Worm (Caenorhabditis elegans) whole organism, L2 larva: Measurements from ENCODE around the gene Y94H6A.5.
A peak's percentile ranks its signal among the peaks of the same experiment; 100 is the strongest.

Experiments
- F13H6.1 ChIP-seq: sonication (generic microtip); optimal IDR thresholded peaks from 2 replicates; lab custom pipeline; 2016; ENCODE audit warnings: missing genetic modification characterization, missing compliant biosample characterization
- R02D3.7 ChIP-seq: fragments of 150-350 bp; optimal IDR thresholded peaks from 2 replicates; lab custom pipeline; 2014; ENCODE audit warnings: missing biosample characterization, missing genetic modification characterization
- Y55F3AM.14 ChIP-seq: fragments of 200-800 bp; sonication (Bioruptor generic); optimal IDR thresholded peaks from 2 replicates; lab custom pipeline; 2018; ENCODE audit warnings: mild to moderate bottlenecking, missing genetic modification characterization, missing compliant biosample characterization
- ZK546.5 ChIP-seq: sonication (generic microtip); optimal IDR thresholded peaks from 2 replicates; lab custom pipeline; 2017; ENCODE audit warnings: missing biosample characterization, missing genetic modification characterization
- alr-1 ChIP-seq: fragments of 150-350 bp; optimal IDR thresholded peaks from 2 replicates; lab custom pipeline; 2014; ENCODE audit warnings: missing biosample characterization, missing genetic modification characterization
- ama-1 ChIP-seq: fragments of 150-350 bp; optimal IDR thresholded peaks from 2 replicates; lab custom pipeline; 2018; ENCODE audit warnings: inconsistent platforms
- blmp-1 ChIP-seq: sonication (generic microtip); optimal IDR thresholded peaks from 2 replicates; lab custom pipeline; 2017; ENCODE audit warnings: missing genetic modification characterization, mild to moderate bottlenecking, missing compliant biosample characterization, antibody characterized with exemption, moderate library complexity; ENCODE audit not compliant: insufficient read depth
- ceh-16 ChIP-seq: fragments of 150-350 bp; optimal IDR thresholded peaks from 2 replicates; lab custom pipeline; 2014; ENCODE audit warnings: missing biosample characterization, missing genetic modification characterization
- ceh-82 ChIP-seq: fragments of 150-350 bp; optimal IDR thresholded peaks from 2 replicates; lab custom pipeline; 2014; ENCODE audit warnings: missing biosample characterization, missing genetic modification characterization
- crh-2 ChIP-seq: sonication (generic microtip); optimal IDR thresholded peaks from 2 replicates; lab custom pipeline; 2017; ENCODE audit warnings: missing biosample characterization, missing genetic modification characterization
- dmd-4 ChIP-seq: sonication (generic microtip); optimal IDR thresholded peaks from 2 replicates; lab custom pipeline; 2017; ENCODE audit warnings: missing biosample characterization, missing genetic modification characterization
- egl-27 ChIP-seq: sonication (generic microtip); optimal IDR thresholded peaks from 3 replicates; lab custom pipeline; 2017; ENCODE audit warnings: missing biosample characterization, missing genetic modification reagents, missing genetic modification characterization
- elt-1 ChIP-seq: fragments of 150-350 bp; optimal IDR thresholded peaks from 2 replicates; lab custom pipeline; 2014; ENCODE audit warnings: missing biosample characterization, missing genetic modification characterization
- elt-3 ChIP-seq: sonication (generic microtip); optimal IDR thresholded peaks from 2 replicates; lab custom pipeline; 2017; ENCODE audit warnings: missing biosample characterization, missing genetic modification characterization
- gmeb-1 ChIP-seq: fragments of 150-350 bp; optimal IDR thresholded peaks from 2 replicates; lab custom pipeline; 2014; ENCODE audit warnings: missing biosample characterization, missing genetic modification characterization
- lin-13 ChIP-seq: fragments of 150-350 bp; optimal IDR thresholded peaks from 2 replicates; lab custom pipeline; 2014; ENCODE audit warnings: missing biosample characterization, missing genetic modification reagents, missing genetic modification characterization
- lsy-2 ChIP-seq, 2 experiments: fragments of 150-350 bp in 1 of 2; sonication (generic microtip) in 1 of 2; optimal IDR thresholded peaks; 2 replicates each; lab custom pipeline; 2014 to 2017; ENCODE audit warnings: missing biosample characterization in 2 of 2, missing genetic modification characterization in 2 of 2
- mab-5 ChIP-seq: fragments of 150-350 bp; optimal IDR thresholded peaks from 2 replicates; lab custom pipeline; 2014; ENCODE audit warnings: missing biosample characterization, missing genetic modification characterization
- mbf-1 ChIP-seq: sonication (generic microtip); optimal IDR thresholded peaks from 2 replicates; lab custom pipeline; 2017; ENCODE audit warnings: missing biosample characterization, missing genetic modification characterization
- nhr-10 ChIP-seq: sonication (generic microtip); optimal IDR thresholded peaks from 2 replicates; lab custom pipeline; 2017; ENCODE audit warnings: missing biosample characterization, missing genetic modification characterization
- nhr-11 ChIP-seq: fragments of 150-350 bp; optimal IDR thresholded peaks from 2 replicates; lab custom pipeline; 2014; ENCODE audit warnings: missing biosample characterization, missing genetic modification characterization
- nhr-129 ChIP-seq: fragments of 150-350 bp; optimal IDR thresholded peaks from 2 replicates; lab custom pipeline; 2014; ENCODE audit warnings: missing biosample characterization, missing genetic modification characterization
- nhr-21 ChIP-seq: fragments of 150-350 bp; optimal IDR thresholded peaks from 2 replicates; lab custom pipeline; 2014; ENCODE audit warnings: missing biosample characterization, missing genetic modification characterization
- nhr-23 ChIP-seq: fragments of 150-350 bp; optimal IDR thresholded peaks from 2 replicates; lab custom pipeline; 2014; ENCODE audit warnings: missing biosample characterization, missing genetic modification reagents, missing genetic modification characterization
- nhr-25 ChIP-seq: fragments of 150-350 bp; sonication (generic microtip); optimal IDR thresholded peaks from 3 replicates; lab custom pipeline; 2014; ENCODE audit warnings: missing biosample characterization, missing genetic modification characterization
- nhr-6 ChIP-seq: fragments of 150-350 bp; optimal IDR thresholded peaks from 2 replicates; lab custom pipeline; 2014; ENCODE audit warnings: missing biosample characterization, missing genetic modification characterization
- nhr-77 ChIP-seq: fragments of 150-350 bp; optimal IDR thresholded peaks from 2 replicates; lab custom pipeline; 2014; ENCODE audit warnings: missing biosample characterization, missing genetic modification characterization
- peb-1 ChIP-seq: fragments of 150-350 bp; optimal IDR thresholded peaks from 2 replicates; lab custom pipeline; 2014; ENCODE audit warnings: missing biosample characterization, missing genetic modification characterization
- sem-4 ChIP-seq: fragments of 150-350 bp; optimal IDR thresholded peaks from 2 replicates; lab custom pipeline; 2014; ENCODE audit warnings: missing biosample characterization, missing genetic modification reagents, missing genetic modification characterization
- skn-1 ChIP-seq: sonication (generic microtip); optimal IDR thresholded peaks from 2 replicates; lab custom pipeline; 2017; ENCODE audit warnings: missing biosample characterization, missing genetic modification characterization
- sma-3 ChIP-seq: sonication (generic microtip); optimal IDR thresholded peaks from 2 replicates; lab custom pipeline; 2016; ENCODE audit warnings: missing genetic modification reagents, missing genetic modification characterization, missing compliant biosample characterization
- sma-9 ChIP-seq, 2 experiments: fragments of 150-350 bp in 1 of 2; sonication (generic microtip) in 1 of 2; optimal IDR thresholded peaks; 2 replicates each; lab custom pipeline; 2014 to 2016; ENCODE audit warnings: missing genetic modification characterization in 2 of 2, mild to moderate bottlenecking in 1 of 2, missing biosample characterization in 1 of 2, missing compliant biosample characterization in 1 of 2, missing genetic modification reagents in 1 of 2, moderate library complexity in 1 of 2
- snpc-4 ChIP-seq: fragments of 150-350 bp; optimal IDR thresholded peaks from 2 replicates; lab custom pipeline; 2014; ENCODE audit warnings: missing biosample characterization, missing genetic modification characterization
- unc-39 ChIP-seq: fragments of 150-350 bp; optimal IDR thresholded peaks from 2 replicates; lab custom pipeline; 2014; ENCODE audit warnings: missing biosample characterization, missing genetic modification characterization
- unc-55 ChIP-seq: fragments of 150-350 bp; sonication (generic microtip); optimal IDR thresholded peaks from 3 replicates; lab custom pipeline; 2014; ENCODE audit warnings: missing biosample characterization, missing genetic modification reagents, missing genetic modification characterization
- unc-62 ChIP-seq: fragments of 150-350 bp; optimal IDR thresholded peaks from 2 replicates; lab custom pipeline; 2014; ENCODE audit warnings: missing biosample characterization, missing genetic modification reagents, missing genetic modification characterization
- zag-1 ChIP-seq: fragments of 150-350 bp; optimal IDR thresholded peaks from 2 replicates; lab custom pipeline; 2014; ENCODE audit warnings: missing biosample characterization, missing genetic modification characterization
- ztf-4 ChIP-seq: fragments of 150-350 bp; optimal IDR thresholded peaks from 2 replicates; lab custom pipeline; 2014; ENCODE audit warnings: missing biosample characterization, missing genetic modification characterization

Gene Y94H6A.5

DNA sequence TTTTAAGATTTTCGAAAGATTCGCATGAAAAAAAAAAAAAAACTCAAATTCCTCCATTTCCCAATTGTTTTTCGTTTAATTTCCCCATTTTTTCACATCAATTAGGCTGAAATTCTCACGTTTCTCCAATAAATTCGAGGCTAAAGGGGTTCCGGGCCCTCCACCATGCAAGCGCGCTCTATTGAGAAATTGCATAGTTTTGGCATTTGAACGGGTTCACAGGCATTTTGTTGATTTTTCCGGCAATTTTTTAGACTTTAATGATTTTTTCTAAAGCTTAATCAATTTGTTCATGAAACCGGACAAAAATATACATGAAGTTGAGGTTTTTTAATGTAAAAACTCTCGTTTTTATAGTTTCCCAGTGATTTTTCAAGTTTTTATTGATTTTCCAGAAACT is 37.6 kb downstream of the Y94H6A.5 start:
- TF ChIP-seq nhr-129: peak; percentile 23
- no peak for TF ChIP-seq nhr-10
- TF ChIP-seq unc-55 (GFP tag; lab: Kevin White, UChicago): peak; percentile 40
- TF ChIP-seq sem-4 (tag; lab: Kevin White, UChicago): no peak
- peak; percentile 13 for TF ChIP-seq gmeb-1

DNA sequence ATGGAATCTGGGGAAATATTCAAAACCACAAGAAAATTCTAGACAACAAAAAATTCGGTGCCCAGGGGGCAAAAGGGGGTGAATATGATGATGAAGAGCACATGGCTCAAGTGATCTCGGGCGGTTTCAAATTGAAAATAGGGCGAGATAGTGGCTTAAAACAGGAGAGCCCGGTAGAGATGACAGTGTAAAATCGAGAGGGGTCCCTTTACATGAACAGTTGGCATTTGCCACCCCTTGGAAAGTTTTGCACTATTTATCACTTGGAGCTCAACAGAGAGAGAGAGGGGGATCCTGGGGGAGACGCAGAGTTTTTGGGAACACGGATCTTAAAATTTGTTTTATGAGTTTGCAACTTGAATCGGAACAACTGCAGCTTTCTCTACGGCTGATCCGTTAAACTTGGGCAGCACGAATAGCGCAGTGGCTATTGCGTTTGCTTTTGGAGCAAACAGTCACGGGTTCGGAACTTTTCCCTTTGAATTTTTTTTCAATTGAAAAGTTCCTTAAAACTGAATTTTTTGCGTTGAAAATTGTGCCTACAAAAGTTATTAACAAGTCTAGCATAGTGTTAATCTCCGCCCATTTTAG is 38.3 kb downstream of the Y94H6A.5 start:
- TF ChIP-seq elt-3 (tag; lab: Kevin White, UChicago) (no peak), sem-4 (tag; lab: Kevin White, UChicago) (no peak), unc-55 (GFP tag; lab: Kevin White, UChicago) (no peak), R02D3.7 (no peak), nhr-77 (tag; lab: Kevin White, UChicago) (no peak), nhr-10 (no peak), snpc-4 (tag; lab: Kevin White, UChicago) (no peak), nhr-23 (tag; lab: Kevin White, UChicago) (no peak), ceh-82 (tag; lab: Kevin White, UChicago) (no peak), unc-62 (GFP tag; lab: Kevin White, UChicago) (no peak), peb-1 (tag; lab: Kevin White, UChicago) (no peak), mbf-1 (tag; lab: Kevin White, UChicago) (no peak), nhr-6 (tag; lab: Kevin White, UChicago) (no peak), dmd-4 (tag; lab: Kevin White, UChicago) (no peak), ama-1 (no peak), gmeb-1 (no peak), blmp-1 (tag; lab: Kevin White, UChicago) (no peak), sma-9 (GFP tag; optimal IDR thresholded peaks at IDR 0.05; lab: Kevin White, UChicago) (peak; percentile 42), sma-9 (tag; optimal IDR thresholded peaks at IDR 0.05; lab: Kevin White, UChicago) (no peak), F13H6.1 (tag; lab: Kevin White, UChicago) (peak; percentile 47), nhr-11 (tag; lab: Kevin White, UChicago) (no peak), nhr-25 (tag; lab: Kevin White, UChicago) (no peak), skn-1 (tag; lab: Kevin White, UChicago) (no peak), lsy-2 (tag; optimal IDR thresholded peaks at IDR 0.05; lab: Kevin White, UChicago) (peak in 1 of 2 experiments; percentile 8), elt-1 (tag; lab: Kevin White, UChicago) (no peak), Y55F3AM.14 (GFP tag; lab: Kevin White, UChicago) (no peak), nhr-129 (peak; percentile 25), mab-5 (no peak), sma-3 (GFP tag; lab: Kevin White, UChicago) (no peak), zag-1 (tag; lab: Kevin White, UChicago) (no peak), nhr-21 (tag; lab: Kevin White, UChicago) (no peak)

DNA sequence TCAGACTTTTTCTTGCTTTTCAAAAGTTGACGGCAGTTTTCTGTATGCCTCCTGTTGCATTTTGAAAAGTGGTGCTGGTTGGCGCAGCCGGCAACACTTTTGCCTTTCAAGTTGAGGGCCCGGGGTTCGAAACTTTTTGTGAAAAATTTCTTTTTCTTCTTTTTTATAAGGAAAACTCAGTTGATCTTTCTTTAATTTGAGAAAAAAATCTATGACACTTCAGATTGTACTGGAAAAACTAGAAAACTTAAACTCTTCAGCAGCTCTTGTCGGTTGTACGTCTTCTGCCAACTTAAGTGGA is 38.9 kb downstream of the Y94H6A.5 start:
- TF ChIP-seq snpc-4 (tag; lab: Kevin White, UChicago) (no peak), egl-27 (tag; lab: Kevin White, UChicago) (no peak), ztf-4 (tag; lab: Kevin White, UChicago) (no peak), lin-13 (no peak), unc-39 (tag; lab: Kevin White, UChicago) (no peak), elt-3 (tag; lab: Kevin White, UChicago) (no peak), crh-2 (no peak), nhr-23 (tag; lab: Kevin White, UChicago) (no peak), unc-62 (GFP tag; lab: Kevin White, UChicago) (no peak), ama-1 (no peak), ZK546.5 (tag; lab: Kevin White, UChicago) (no peak), nhr-21 (tag; lab: Kevin White, UChicago) (no peak), mab-5 (no peak), dmd-4 (tag; lab: Kevin White, UChicago) (no peak), alr-1 (tag; lab: Kevin White, UChicago) (no peak), ceh-16 (tag; lab: Kevin White, UChicago) (no peak), nhr-77 (tag; lab: Kevin White, UChicago) (no peak), mbf-1 (tag; lab: Kevin White, UChicago) (no peak), ceh-82 (tag; lab: Kevin White, UChicago) (no peak)
